Fruit fly (Drosophila melanogaster) whole organism, adult: Measurements from ENCODE around the gene CG6567.

Experiments
- CG11617 ChIP-seq: fragments of 200-800 bp; sonication (Bioruptor generic); optimal IDR thresholded peaks from 2 replicates; lab custom pipeline; 2017; ENCODE audit warnings: mild to moderate bottlenecking, missing biosample characterization, missing genetic modification reagents, missing genetic modification characterization
- CG14711 ChIP-seq: fragments of 200-800 bp; sonication (Bioruptor generic); optimal IDR thresholded peaks from 2 replicates; lab custom pipeline; 2018; ENCODE audit warnings: missing biosample characterization, mild to moderate bottlenecking, missing genetic modification characterization, moderate library complexity
- CG1620 ChIP-seq: fragments of 200-800 bp; sonication (Bioruptor generic); optimal IDR thresholded peaks from 2 replicates; lab custom pipeline; 2016; ENCODE audit warnings: missing biosample characterization, missing genetic modification characterization
- CG33017 ChIP-seq: fragments of 200-800 bp; sonication (Bioruptor generic); optimal IDR thresholded peaks from 2 replicates; lab custom pipeline; 2018; ENCODE audit warnings: missing biosample characterization, mild to moderate bottlenecking, missing genetic modification characterization, moderate library complexity
- CG5204 ChIP-seq: fragments of 200-800 bp; sonication (Bioruptor generic); optimal IDR thresholded peaks from 2 replicates; lab custom pipeline; 2016; ENCODE audit warnings: missing biosample characterization, missing genetic modification characterization
- CG7045 ChIP-seq: fragments of 200-800 bp; sonication (Bioruptor generic); optimal IDR thresholded peaks from 2 replicates; lab custom pipeline; 2017; ENCODE audit warnings: missing biosample characterization, mild to moderate bottlenecking, missing genetic modification characterization
- CG7101 ChIP-seq: fragments of 200-800 bp; sonication (Bioruptor generic); optimal IDR thresholded peaks from 2 replicates; lab custom pipeline; 2018; ENCODE audit warnings: missing biosample characterization, mild to moderate bottlenecking, missing genetic modification characterization, moderate library complexity
- Clk ChIP-seq: fragments of 200-800 bp; sonication (Bioruptor generic); optimal IDR thresholded peaks from 2 replicates; lab custom pipeline; 2017; ENCODE audit warnings: missing biosample characterization, missing genetic modification characterization
- Crg-1 ChIP-seq: fragments of 200-800 bp; sonication (Bioruptor generic); optimal IDR thresholded peaks from 2 replicates; lab custom pipeline; 2016; ENCODE audit warnings: missing biosample characterization, missing genetic modification characterization
- Hr96 ChIP-seq: fragments of 200-800 bp; sonication (Bioruptor generic); optimal IDR thresholded peaks from 2 replicates; lab custom pipeline; 2016; ENCODE audit warnings: missing biosample characterization, missing genetic modification characterization
- kay ChIP-seq: fragments of 200-800 bp; sonication (Bioruptor generic); peaks from one replicate; lab custom pipeline; 2016; ENCODE audit warnings: missing biosample characterization, missing genetic modification characterization, borderline replicate concordance
- pad ChIP-seq: fragments of 200-800 bp; sonication (Bioruptor generic); optimal IDR thresholded peaks from 3 replicates; lab custom pipeline; 2017; ENCODE audit warnings: missing biosample characterization, missing genetic modification characterization, mild to moderate bottlenecking, moderate library complexity, missing genetic modification reagents
- tj ChIP-seq: fragments of 200-800 bp; sonication (Bioruptor generic); optimal IDR thresholded peaks from 3 replicates; lab custom pipeline; 2017; ENCODE audit warnings: missing biosample characterization, mild to moderate bottlenecking, missing genetic modification characterization, moderate library complexity
- toe ChIP-seq: fragments of 200-800 bp; sonication (Bioruptor generic); optimal IDR thresholded peaks from 2 replicates; lab custom pipeline; 2016; ENCODE audit warnings: missing biosample characterization, missing genetic modification characterization

dm6 chr3R:10893327-10893726 lies 39.1 kb upstream of the CG6567 start, which contains the start of gene CG6621:
- TF ChIP-seq CG33017 (tag; lab: Kevin White, UChicago) (no peak), CG7045 (GFP tag; lab: Kevin White, UChicago) (no peak), pad (GFP tag; lab: Kevin White, UChicago) (peak; percentile 2), Crg-1 (GFP tag; lab: Kevin White, UChicago) (no peak), CG14711 (tag; lab: Kevin White, UChicago) (peak; percentile 93), tj (GFP tag; lab: Kevin White, UChicago) (no peak), CG5204 (GFP tag; lab: Kevin White, UChicago) (no peak), CG7101 (no peak), CG11617 (GFP tag; lab: Kevin White, UChicago) (no peak), kay (GFP tag; lab: Kevin White, UChicago) (no peak), Hr96 (GFP tag; lab: Kevin White, UChicago) (no peak), CG1620 (GFP tag; lab: Kevin White, UChicago) (no peak), toe (GFP tag; lab: Kevin White, UChicago) (no peak), Clk (GFP tag; lab: Kevin White, UChicago) (no peak)
